Fruit fly (Drosophila melanogaster): ENCODE data around the gene Zip99C.

Gene Zip99C

DNA sequence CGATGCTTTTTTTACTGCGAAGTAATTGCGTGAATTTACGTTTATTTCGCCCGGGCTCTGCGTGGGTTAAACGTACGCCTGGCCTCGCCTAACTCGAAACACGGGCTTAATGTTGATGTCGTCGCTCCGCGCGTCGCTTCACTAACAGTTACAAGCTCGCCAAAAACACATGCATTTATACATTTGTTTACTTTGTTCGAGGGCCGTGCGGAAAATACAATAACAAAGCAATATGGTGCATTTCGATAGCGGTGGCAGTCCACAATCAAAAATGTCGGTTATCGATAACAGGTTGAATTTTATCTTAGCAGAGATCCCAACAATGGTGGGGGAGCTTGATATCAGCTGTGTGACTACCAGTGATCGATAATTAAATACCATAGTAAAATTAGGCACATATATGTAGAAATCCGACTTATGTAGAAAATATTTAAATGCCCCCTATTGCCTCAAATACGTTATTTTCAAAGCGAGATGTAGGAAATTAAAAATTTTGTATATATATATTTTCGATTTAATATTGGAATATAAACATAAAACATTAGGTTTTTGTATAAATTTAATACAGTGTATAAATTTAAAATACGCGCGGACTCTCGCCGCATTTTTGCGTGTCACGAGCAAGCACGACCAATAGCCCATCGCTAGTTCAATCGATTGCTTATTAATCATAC is at the start of gene Zip99C (continued):
- TF ChIP-seq peb (GFP tag; IDR thresholded peaks at IDR 0.05) (no peak), grn (GFP tag; optimal IDR thresholded peaks at IDR 0.05) (no peak), wdn (GFP tag; IDR thresholded peaks at IDR 0.05) (no peak), Dfd (GFP tag; optimal IDR thresholded peaks at IDR 0.05) (no peak), onecut (GFP tag; IDR thresholded peaks at IDR 0.05) (peak; percentile 51), bbx (GFP tag; IDR thresholded peaks at IDR 0.05; ENCODE audit: partially characterized antibody) (peak; percentile 87), Rx (GFP tag; IDR thresholded peaks at IDR 0.05) (no peak), HLH3B (GFP tag; IDR thresholded peaks at IDR 0.05) (0 out of 2 replicates have a peak, but pooled peaks have one; percentile 26), CG7839 (tag; optimal IDR thresholded peaks at IDR 0.05) (peak; percentile 11), Nf-YA (GFP tag; IDR thresholded peaks at IDR 0.05) (no peak), CG12219 (GFP tag; optimal IDR thresholded peaks at IDR 0.05) (no peak), Sry-δ (GFP tag; optimal IDR thresholded peaks at IDR 0.05) (peak; percentile 93), unpg (GFP tag; optimal IDR thresholded peaks at IDR 0.05) (peak; percentile 31), tup (GFP tag; optimal IDR thresholded peaks at IDR 0.05) (peak; percentile 9), ab (GFP tag; optimal IDR thresholded peaks at IDR 0.05) (no peak), H15 (GFP tag; IDR thresholded peaks at IDR 0.05) (no peak), zen2 (GFP tag; IDR thresholded peaks at IDR 0.05; ENCODE audit: partially characterized antibody) (peak; percentile 66; the same call in 1 of the 3 replicates), CG4424 (GFP tag; optimal IDR thresholded peaks at IDR 0.05) (peak; percentile 36), NC2β (GFP tag; optimal IDR thresholded peaks at IDR 0.05) (peak; percentile 33), Gug (GFP tag; IDR thresholded peaks at IDR 0.05) (peak; percentile 75), CG6683 (GFP tag; optimal IDR thresholded peaks at IDR 0.05) (no peak), CrebB (tag; optimal IDR thresholded peaks at IDR 0.05) (no peak), Atf-2 (GFP tag; optimal IDR thresholded peaks at IDR 0.05) (no peak), sim (GFP tag; IDR thresholded peaks at IDR 0.05) (no peak), Hr39 (optimal IDR thresholded peaks at IDR 0.05) (no peak), salm (tag; optimal IDR thresholded peaks at IDR 0.05) (no peak), ERR (GFP tag; optimal IDR thresholded peaks at IDR 0.05) (no peak), YL-1 (GFP tag; optimal IDR thresholded peaks at IDR 0.05) (peak; percentile 50), ttk (GFP tag; IDR thresholded peaks at IDR 0.05) (no peak), CG8089 (GFP tag; optimal IDR thresholded peaks at IDR 0.05) (no peak), ind (GFP tag; optimal IDR thresholded peaks at IDR 0.05) (peak; percentile 46), bigmax (GFP tag; optimal IDR thresholded peaks at IDR 0.05) (no peak), CG2875 (GFP tag; optimal IDR thresholded peaks at IDR 0.05) (no peak), gcm2 (GFP tag; optimal IDR thresholded peaks at IDR 0.05) (no peak), exex (tag; optimal IDR thresholded peaks at IDR 0.05) (peak; percentile 58), CG18476 (GFP tag; optimal IDR thresholded peaks at IDR 0.05) (no peak), fd64A (GFP tag; optimal IDR thresholded peaks at IDR 0.05) (no peak), CG4854 (GFP tag; optimal IDR thresholded peaks at IDR 0.05) (no peak), B-H1 (GFP tag; IDR thresholded peaks at IDR 0.05) (no peak), CG9797 (GFP tag; optimal IDR thresholded peaks at IDR 0.05) (peak; percentile 59), amos (GFP tag; IDR thresholded peaks at IDR 0.05; ENCODE audit: partially characterized antibody) (peak; percentile 95), Chrac-16 (GFP tag; optimal IDR thresholded peaks at IDR 0.05) (peak; percentile 26), en (GFP tag; optimal IDR thresholded peaks at IDR 0.05) (no peak), sd (tag; optimal IDR thresholded peaks at IDR 0.05) (peak; percentile 89), CG13424 (tag; optimal IDR thresholded peaks at IDR 0.05) (peak; percentile 23), CG18011 (GFP tag; optimal IDR thresholded peaks at IDR 0.05) (no peak), PHDP (tag; optimal IDR thresholded peaks at IDR 0.05) (peak; percentile 27), Awh (GFP tag; IDR thresholded peaks at IDR 0.05) (no peak), CG43689 (GFP tag; IDR thresholded peaks at IDR 0.05) (no peak), zfh2 (GFP tag; optimal IDR thresholded peaks at IDR 0.05) (peak; percentile 41), CG6813 (GFP tag; optimal IDR thresholded peaks at IDR 0.05) (no peak)

Measured in whole organism, embryonic.